Worm (Caenorhabditis elegans): Measurements from ENCODE around the gene W03H9.2.
A peak's percentile ranks its signal among the peaks of the same experiment; 100 is the strongest.

W03H9.2 gene

DNA sequence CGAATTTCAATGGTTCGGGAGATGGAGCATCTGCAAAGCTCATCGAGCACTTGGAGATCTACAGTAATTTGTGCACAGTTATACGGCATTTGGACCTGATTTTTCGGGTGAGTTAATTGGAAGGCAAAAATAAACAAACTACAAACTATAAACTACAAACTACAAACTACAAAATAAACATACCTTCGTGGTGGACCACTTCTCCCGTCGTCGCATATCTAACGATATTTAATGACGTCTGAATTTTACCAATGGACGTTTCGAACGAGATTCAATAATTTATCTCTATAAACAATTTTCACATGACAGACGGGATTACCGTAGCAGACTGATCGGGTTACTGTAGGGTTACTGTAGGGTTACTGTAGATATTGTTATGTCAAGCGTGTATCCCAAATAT lies 37.5 kb downstream of the W03H9.2 start:
- no peak for TF ChIP-seq pha-4 (tag; optimal IDR thresholded peaks at IDR 0.05)
- no peak for TF ChIP-seq somi-1 (GFP tag; optimal IDR thresholded peaks at IDR 0.05)
- no peak for TF ChIP-seq F33H1.4 (GFP tag; IDR thresholded peaks at IDR 0.05)
- no peak for TF ChIP-seq snpc-3.4 (tag; optimal IDR thresholded peaks at IDR 0.05)
- TF ChIP-seq let-607 (tag; optimal IDR thresholded peaks at IDR 0.05): no peak
- no peak for TF ChIP-seq lin-40 (tag; optimal IDR thresholded peaks at IDR 0.05)
- no peak for TF ChIP-seq bed-1 (GFP tag; IDR thresholded peaks at IDR 0.05)
- TF ChIP-seq egl-18 (GFP tag; IDR thresholded peaks at IDR 0.05): no peak
- TF ChIP-seq sptf-2 (GFP tag; optimal IDR thresholded peaks at IDR 0.05): no peak

DNA sequence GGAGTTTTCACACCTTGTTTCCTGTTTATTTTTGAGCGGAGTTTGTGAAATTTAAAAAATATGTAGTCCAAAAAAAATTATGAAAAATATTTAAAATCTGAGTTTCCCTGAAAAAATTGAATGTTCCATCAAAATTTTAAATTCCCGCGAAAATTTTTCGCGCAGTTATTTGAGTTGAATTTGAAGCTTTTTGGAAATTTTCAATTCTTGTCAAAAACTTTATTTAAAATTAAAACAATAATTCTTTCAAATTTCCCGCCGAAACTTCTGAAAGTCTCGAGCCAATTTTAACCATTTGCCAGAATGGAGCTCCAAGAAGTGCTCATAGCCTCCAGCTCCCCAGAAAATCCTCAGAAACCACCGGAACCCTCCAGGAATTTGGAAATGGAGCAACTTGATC lies 39.2 kb downstream of the W03H9.2 start, which contains the start of gene gur-4:
Gene gur-4, plus strand, starts transcription at position 301 of the 400 bp plus-strand sequence.
- no peak for TF ChIP-seq mcd-1 (GFP tag; IDR thresholded peaks at IDR 0.05)
- no peak for TF ChIP-seq repo-1 (tag; optimal IDR thresholded peaks at IDR 0.05)

DNA sequence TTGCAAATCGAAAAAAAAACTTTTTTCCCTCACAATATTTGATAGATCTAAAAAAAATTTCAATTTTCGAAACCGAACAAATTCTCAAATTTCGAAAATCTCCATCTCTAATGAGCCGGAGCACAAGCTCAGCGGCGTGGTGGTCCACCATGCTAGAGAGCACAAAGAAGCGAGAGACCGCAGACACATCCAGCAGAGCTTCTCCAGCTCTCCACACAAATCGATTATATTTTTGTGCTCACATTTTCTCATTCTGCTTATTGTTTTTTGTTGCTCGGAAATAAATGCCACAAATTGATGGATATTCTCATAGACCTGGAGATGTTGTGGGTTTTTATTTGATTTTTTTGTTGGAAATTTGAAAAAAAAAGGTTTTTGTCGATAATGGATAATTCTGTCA lies 41.6 kb downstream of the W03H9.2 start:
- TF ChIP-seq F22D6.2 (tag; optimal IDR thresholded peaks at IDR 0.05) (no peak), hmg-1.2 (GFP tag; IDR thresholded peaks at IDR 0.05) (peak; percentile 37; the same call in 1 of the 2 replicates)

DNA sequence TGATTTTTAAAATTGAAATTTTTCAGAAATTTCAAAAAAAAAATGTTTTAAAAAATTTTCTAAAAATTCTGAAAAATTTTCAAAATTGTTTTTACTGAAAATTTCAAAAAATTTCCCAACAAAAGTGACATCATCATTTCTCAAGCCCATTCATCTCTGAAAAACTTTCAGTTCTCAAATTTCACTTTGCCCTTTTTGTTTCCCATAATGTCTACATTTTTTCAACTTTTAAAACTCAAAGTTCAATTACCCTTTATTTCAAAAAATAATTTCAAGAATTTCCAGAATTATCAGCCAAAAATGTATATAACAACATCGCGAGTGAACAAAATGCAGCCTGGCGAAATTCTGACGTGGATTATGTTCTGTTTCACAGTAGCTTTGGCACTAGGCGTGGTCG lies 42.7 kb downstream of the W03H9.2 start, which contains the start of gene bkip-1:
Gene bkip-1, plus strand, starts transcription at position 301 of the 400 bp plus-strand sequence.
- TF ChIP-seq lag-1 (GFP tag; IDR thresholded peaks at IDR 0.05) (no peak), athp-1 (tag; optimal IDR thresholded peaks at IDR 0.05) (no peak), K11D2.4 (GFP tag; IDR thresholded peaks at IDR 0.05) (no peak), Y79H2A.3 (GFP tag; conservative IDR thresholded peaks at IDR 0.05) (no peak), ekl-4 (GFP tag; IDR thresholded peaks at IDR 0.05) (no peak), C06A6.2 (GFP tag; conservative IDR thresholded peaks at IDR 0.05) (no peak), ztf-26 (tag; optimal IDR thresholded peaks at IDR 0.05) (no peak), F55B11.4 (tag; optimal IDR thresholded peaks at IDR 0.05; ENCODE audit: borderline replicate concordance, insufficient read depth) (no peak), madf-10 (tag; optimal IDR thresholded peaks at IDR 0.05) (no peak), rpc-1 (optimal IDR thresholded peaks at IDR 0.05) (no peak), rpc-1 (tag; optimal IDR thresholded peaks at IDR 0.05) (no peak), ceh-27 (GFP tag; optimal IDR thresholded peaks at IDR 0.05) (no peak), pha-4 (tag; optimal IDR thresholded peaks at IDR 0.05) (no peak), B0019.2 (GFP tag; conservative IDR thresholded peaks at IDR 0.05) (no peak), hlh-12 (tag; optimal IDR thresholded peaks at IDR 0.05) (no peak), C17E4.6 (GFP tag; IDR thresholded peaks at IDR 0.05) (no peak), attf-6 (GFP tag; IDR thresholded peaks at IDR 0.05) (no peak), ceh-79 (tag; optimal IDR thresholded peaks at IDR 0.05) (no peak), lir-1 (GFP tag; conservative IDR thresholded peaks at IDR 0.05) (no peak)

DNA sequence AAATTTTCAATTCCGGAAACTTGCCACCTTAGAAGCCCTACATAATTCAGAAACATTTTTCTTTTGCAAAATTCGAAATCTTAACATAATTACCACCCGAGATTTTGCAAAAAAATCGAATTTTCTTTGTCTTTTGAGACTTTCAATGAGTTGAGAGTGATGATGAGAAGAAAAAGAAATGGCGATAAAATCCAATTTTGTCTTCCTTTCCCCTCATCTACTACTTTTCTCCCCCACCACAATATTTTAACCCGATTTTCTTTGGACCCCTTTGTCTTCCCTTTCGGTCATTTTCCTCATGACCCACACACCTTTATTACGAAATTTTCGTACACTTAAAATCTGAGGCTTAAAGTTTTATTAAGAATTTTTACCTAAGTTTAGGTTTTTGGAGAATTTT lies 45.3 kb downstream of the W03H9.2 start:
- no peak for TF ChIP-seq mel-28 (tag; optimal IDR thresholded peaks at IDR 0.05; ENCODE audit: borderline replicate concordance)
- TF ChIP-seq ceh-79 (tag; optimal IDR thresholded peaks at IDR 0.05): no peak
- TF ChIP-seq B0261.1 (tag; optimal IDR thresholded peaks at IDR 0.05): no peak
- TF ChIP-seq ceh-100 (GFP tag; IDR thresholded peaks at IDR 0.05): no peak
- no peak for TF ChIP-seq hmg-20 (GFP tag; IDR thresholded peaks at IDR 0.05)
- TF ChIP-seq hlh-12 (tag; optimal IDR thresholded peaks at IDR 0.05): no peak
- no peak for TF ChIP-seq K11D2.4 (GFP tag; IDR thresholded peaks at IDR 0.05)
- no peak for TF ChIP-seq bed-1 (GFP tag; IDR thresholded peaks at IDR 0.05)
- no peak for TF ChIP-seq lsl-1 (GFP tag; optimal IDR thresholded peaks at IDR 0.05)
- no peak for TF ChIP-seq T26A5.8 (tag; optimal IDR thresholded peaks at IDR 0.05)
- no peak for TF ChIP-seq unc-130 (GFP tag; optimal IDR thresholded peaks at IDR 0.05)
- TF ChIP-seq B0336.3 (GFP tag; IDR thresholded peaks at IDR 0.05): no peak
- no peak for TF ChIP-seq zfh-2 (GFP tag; conservative IDR thresholded peaks at IDR 0.05)
- no peak for TF ChIP-seq somi-1 (GFP tag; optimal IDR thresholded peaks at IDR 0.05)
- TF ChIP-seq nhr-80 (tag; optimal IDR thresholded peaks at IDR 0.05): no peak
- no peak for TF ChIP-seq B0035.1 (tag; optimal IDR thresholded peaks at IDR 0.05)
- TF ChIP-seq lin-40 (tag; optimal IDR thresholded peaks at IDR 0.05): no peak
- no peak for TF ChIP-seq rcor-1 (GFP tag; IDR thresholded peaks at IDR 0.05)
- TF ChIP-seq hsf-1 (GFP tag; IDR thresholded peaks at IDR 0.05): no peak
- no peak for TF ChIP-seq Y79H2A.3 (GFP tag; conservative IDR thresholded peaks at IDR 0.05)

All from whole organism, young adult.